Worm (Caenorhabditis elegans) whole organism, early embryonic: ENCODE measurements around the gene ZK616.65.

Experiments used
- B0310.2 ChIP-seq: sonication (generic microtip); optimal IDR thresholded peaks from 2 replicates; lab custom pipeline; 2016; ENCODE audit warnings: mild to moderate bottlenecking, missing genetic modification characterization, missing compliant biosample characterization
- ama-1 ChIP-seq: fragments of 150-350 bp; optimal IDR thresholded peaks from 2 replicates; lab custom pipeline; 2014
- ceh-13 ChIP-seq: fragments of 200-800 bp; sonication (Bioruptor generic); optimal IDR thresholded peaks from 2 replicates; lab custom pipeline; 2018; ENCODE audit warnings: mild to moderate bottlenecking, missing genetic modification characterization, missing compliant biosample characterization
- hmbx-1 ChIP-seq: sonication (generic microtip); optimal IDR thresholded peaks from 2 replicates; lab custom pipeline; 2016; ENCODE audit warnings: mild to moderate bottlenecking, missing genetic modification characterization, missing compliant biosample characterization
- hnd-1 ChIP-seq: sonication (generic microtip); optimal IDR thresholded peaks from 2 replicates; lab custom pipeline; 2016; ENCODE audit warnings: missing genetic modification characterization, missing compliant biosample characterization
- sea-1 ChIP-seq: fragments of 200-800 bp; sonication (Bioruptor generic); conservative IDR thresholded peaks from 2 replicates; pipeline ENCODE4 v1.3.6; 2022; ENCODE audit warnings: missing genetic modification characterization, missing compliant biosample characterization

DNA sequence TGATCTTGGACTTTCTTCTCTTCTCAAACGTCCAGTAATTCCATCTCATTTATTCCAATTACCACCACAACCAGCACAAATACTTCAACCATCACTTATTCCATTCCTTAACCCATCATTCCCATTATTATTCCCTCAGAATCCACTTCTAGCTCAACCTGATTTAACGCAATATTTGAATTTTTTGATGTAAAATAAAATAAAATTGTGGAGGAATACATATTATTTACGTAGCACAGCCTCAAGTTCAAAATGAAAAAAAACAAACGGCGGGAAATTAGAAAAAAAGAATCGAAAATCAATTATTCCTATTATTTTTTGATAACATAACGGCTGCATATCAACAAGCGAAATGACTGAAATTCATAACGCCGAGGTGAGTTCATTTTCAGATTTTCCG is 5.7 kb downstream of the ZK616.65 start, which contains the start of gene ZK616.61:
- TF ChIP-seq B0310.2 (tag; lab: Kevin White, UChicago) (no peak), hnd-1 (tag; lab: Kevin White, UChicago) (no peak), ama-1 (no peak), ceh-13 (GFP tag; lab: Kevin White, UChicago) (no peak), hmbx-1 (tag; lab: Kevin White, UChicago) (no peak), sea-1 (GFP tag; lab: Robert Waterston, UW) (no peak)
